4 worm cellular contexts compared by ENCODE assay signal in genomic region chrV:13358823-13359592, ce11.
TF ChIP-seq lines count a peak whose summit lies in the region.

F32H5.3 (plus strand) TSS chrV:13359335.

TF ChIP-seq in whole organism, L1 larva, 84 proteins besides CTCF, POLR2A, EP300 and RAD21 (continues in another document):
- TF ChIP-seq alr-1 (tag; optimal IDR thresholded peaks at IDR 0.05; lab: Kevin White, UChicago; ENCODE audit: borderline replicate concordance) (no peak), snu-23 (GFP tag; optimal IDR thresholded peaks at IDR 0.05; lab: Kevin White, UChicago) (peak; percentile 54), lin-13 (GFP tag; optimal IDR thresholded peaks at IDR 0.05; lab: Kevin White, UChicago) (no peak), mab-9 (GFP tag; IDR thresholded peaks at IDR 0.05; lab: Robert Waterston, UW) (no peak), mep-1 (tag; optimal IDR thresholded peaks at IDR 0.05; lab: Kevin White, UChicago) (no peak), F16B12.6 (tag; optimal IDR thresholded peaks at IDR 0.05; lab: Kevin White, UChicago) (no peak), vab-15 (tag; optimal IDR thresholded peaks at IDR 0.05; lab: Kevin White, UChicago) (no peak), unc-130 (tag; optimal IDR thresholded peaks at IDR 0.05; lab: Kevin White, UChicago) (no peak), nhr-12 (tag; optimal IDR thresholded peaks at IDR 0.05; lab: Kevin White, UChicago) (no peak), lin-35 (GFP tag; optimal IDR thresholded peaks at IDR 0.05; lab: Kevin White, UChicago) (peak in 1 of 2 experiments; percentile 36), efl-3 (GFP tag; optimal IDR thresholded peaks at IDR 0.05; lab: Kevin White, UChicago) (no peak), nhr-71 (tag; optimal IDR thresholded peaks at IDR 0.05; lab: Kevin White, UChicago) (peak; percentile 64), dsc-1 (tag; optimal IDR thresholded peaks at IDR 0.05; lab: Kevin White, UChicago) (no peak), egl-27 (tag; optimal IDR thresholded peaks at IDR 0.05; lab: Kevin White, UChicago) (no peak), unc-98 (GFP tag; IDR thresholded peaks at IDR 0.05; lab: Robert Waterston, UW) (no peak), xbp-1 (tag; optimal IDR thresholded peaks at IDR 0.05; lab: Kevin White, UChicago) (no peak), nhr-19 (GFP tag; conservative IDR thresholded peaks at IDR 0.05; lab: Robert Waterston, UW) (peak; percentile 42; the same call in 1 of the 2 replicates), mdl-1 (tag; optimal IDR thresholded peaks at IDR 0.05; lab: Kevin White, UChicago) (no peak), unc-86 (tag; optimal IDR thresholded peaks at IDR 0.05; lab: Kevin White, UChicago) (no peak), hpl-2 (GFP tag; optimal IDR thresholded peaks at IDR 0.05; lab: Kevin White, UChicago) (no peak), tlp-1 (tag; optimal IDR thresholded peaks at IDR 0.05; lab: Kevin White, UChicago) (no peak), aly-2 (tag; optimal IDR thresholded peaks at IDR 0.05; lab: Kevin White, UChicago) (no peak), fkh-10 (GFP tag; optimal IDR thresholded peaks at IDR 0.05; lab: Kevin White, UChicago) (no peak)

TF ChIP-seq in whole organism, L2 larva, 48 proteins besides CTCF, POLR2A, EP300 and RAD21:
- TF ChIP-seq Y55F3AM.14 (GFP tag; optimal IDR thresholded peaks at IDR 0.05; lab: Kevin White, UChicago) (no peak), sma-3 (GFP tag; optimal IDR thresholded peaks at IDR 0.05; lab: Kevin White, UChicago) (peak; percentile 30), blmp-1 (tag; optimal IDR thresholded peaks at IDR 0.05; lab: Kevin White, UChicago; ENCODE audit: insufficient read depth) (peak; percentile 12), skn-1 (tag; optimal IDR thresholded peaks at IDR 0.05; lab: Kevin White, UChicago) (no peak), ztf-4 (tag; optimal IDR thresholded peaks at IDR 0.05; lab: Kevin White, UChicago) (no peak), C34F6.9 (tag; optimal IDR thresholded peaks at IDR 0.05; lab: Kevin White, UChicago) (no peak), sma-9 (GFP tag; optimal IDR thresholded peaks at IDR 0.05; lab: Kevin White, UChicago) (peak; percentile 23), sma-9 (tag; optimal IDR thresholded peaks at IDR 0.05; lab: Kevin White, UChicago) (no peak), nhr-6 (tag; optimal IDR thresholded peaks at IDR 0.05; lab: Kevin White, UChicago) (no peak), lin-11 (tag; optimal IDR thresholded peaks at IDR 0.05; lab: Kevin White, UChicago) (no peak), ztf-1 (GFP tag; conservative IDR thresholded peaks at IDR 0.05; lab: Robert Waterston, UW) (no peak), peb-1 (tag; optimal IDR thresholded peaks at IDR 0.05; lab: Kevin White, UChicago) (no peak), nhr-10 (tag; optimal IDR thresholded peaks at IDR 0.05; lab: Kevin White, UChicago) (no peak), nhr-21 (tag; optimal IDR thresholded peaks at IDR 0.05; lab: Kevin White, UChicago) (peak; percentile 44), ama-1 (optimal IDR thresholded peaks at IDR 0.05; lab: Kevin White, UChicago) (peak; percentile 30), gmeb-1 (tag; optimal IDR thresholded peaks at IDR 0.05; lab: Kevin White, UChicago) (no peak), lsy-2 (tag; optimal IDR thresholded peaks at IDR 0.05; lab: Kevin White, UChicago) (peak in 1 of 2 experiments; percentile 47), egl-27 (tag; optimal IDR thresholded peaks at IDR 0.05; lab: Kevin White, UChicago) (no peak), sem-4 (tag; optimal IDR thresholded peaks at IDR 0.05; lab: Kevin White, UChicago) (no peak), nhr-25 (tag; optimal IDR thresholded peaks at IDR 0.05; lab: Kevin White, UChicago) (peak; percentile 44), unc-39 (tag; optimal IDR thresholded peaks at IDR 0.05; lab: Kevin White, UChicago) (no peak)

TF ChIP-seq in whole organism, L3 larva, 47 proteins besides CTCF, POLR2A, EP300 and RAD21 (continues in another document):
- TF ChIP-seq egl-5 (tag; optimal IDR thresholded peaks at IDR 0.05; lab: Kevin White, UChicago) (no peak), nhr-25 (tag; optimal IDR thresholded peaks at IDR 0.05; lab: Kevin White, UChicago) (peak; percentile 24), nhr-43 (tag; optimal IDR thresholded peaks at IDR 0.05; lab: Kevin White, UChicago; ENCODE audit: poor library complexity, severe bottlenecking) (peak; percentile 8), nhr-67 (tag; optimal IDR thresholded peaks at IDR 0.05; lab: Kevin White, UChicago) (no peak), pqm-1 (tag; optimal IDR thresholded peaks at IDR 0.05; lab: Kevin White, UChicago) (no peak), elt-2 (tag; optimal IDR thresholded peaks at IDR 0.05; lab: Kevin White, UChicago) (no peak), nhr-28 (tag; optimal IDR thresholded peaks at IDR 0.05; lab: Kevin White, UChicago) (no peak), skn-1 (tag; optimal IDR thresholded peaks at IDR 0.05; lab: Kevin White, UChicago) (no peak), aly-2 (tag; optimal IDR thresholded peaks at IDR 0.05; lab: Kevin White, UChicago) (no peak), lin-39 (tag; optimal IDR thresholded peaks at IDR 0.05; lab: Kevin White, UChicago) (no peak), nfya-1 (tag; optimal IDR thresholded peaks at IDR 0.05; lab: Kevin White, UChicago; ENCODE audit: insufficient read depth) (no peak), mml-1 (tag; optimal IDR thresholded peaks at IDR 0.05; lab: Kevin White, UChicago) (no peak), hmg-11 (tag; optimal IDR thresholded peaks at IDR 0.05; lab: Kevin White, UChicago) (no peak), mdl-1 (tag; optimal IDR thresholded peaks at IDR 0.05; lab: Kevin White, UChicago) (no peak), ztf-11 (tag; optimal IDR thresholded peaks at IDR 0.05; lab: Kevin White, UChicago) (no peak), ztf-4 (tag; optimal IDR thresholded peaks at IDR 0.05; lab: Kevin White, UChicago) (no peak), nhr-76 (tag; optimal IDR thresholded peaks at IDR 0.05; lab: Kevin White, UChicago) (no peak), ceh-9 (tag; optimal IDR thresholded peaks at IDR 0.05; lab: Kevin White, UChicago) (no peak), elt-3 (tag; optimal IDR thresholded peaks at IDR 0.05; lab: Kevin White, UChicago) (no peak), nhr-12 (tag; optimal IDR thresholded peaks at IDR 0.05; lab: Kevin White, UChicago) (no peak), fkh-2 (tag; optimal IDR thresholded peaks at IDR 0.05; lab: Kevin White, UChicago) (no peak), R02D3.7 (tag; optimal IDR thresholded peaks at IDR 0.05; lab: Kevin White, UChicago) (no peak), nhr-23 (tag; optimal IDR thresholded peaks at IDR 0.05; lab: Kevin White, UChicago) (peak; percentile 35), nhr-237 (tag; optimal IDR thresholded peaks at IDR 0.05; lab: Kevin White, UChicago) (no peak), unc-39 (tag; optimal IDR thresholded peaks at IDR 0.05; lab: Kevin White, UChicago) (no peak), ZK546.5 (tag; optimal IDR thresholded peaks at IDR 0.05; lab: Kevin White, UChicago) (no peak), lsy-12 (tag; optimal IDR thresholded peaks at IDR 0.05; lab: Kevin White, UChicago) (no peak), elt-1 (tag; optimal IDR thresholded peaks at IDR 0.05; lab: Kevin White, UChicago) (peak; percentile 81), egl-27 (tag; optimal IDR thresholded peaks at IDR 0.05; lab: Kevin White, UChicago) (no peak)

TF ChIP-seq in whole organism, L4 larva, 104 proteins besides CTCF, POLR2A, EP300 and RAD21:
- TF ChIP-seq hlh-30 (tag; optimal IDR thresholded peaks at IDR 0.05; lab: Kevin White, UChicago; ENCODE audit: insufficient read depth) (no peak), ceh-44 (GFP tag; IDR thresholded peaks at IDR 0.05; lab: Robert Waterston, UW) (no peak), nhr-28 (tag; optimal IDR thresholded peaks at IDR 0.05; lab: Kevin White, UChicago) (peak; percentile 63), mxl-3 (GFP tag; optimal IDR thresholded peaks at IDR 0.05; lab: Kevin White, UChicago) (peak; percentile 35), mdl-1 (tag; optimal IDR thresholded peaks at IDR 0.05; lab: Kevin White, UChicago) (peak in 1 of 2 experiments; percentile 44), unc-62 (GFP tag; optimal IDR thresholded peaks at IDR 0.05 in 1 of 2; lab: Kevin White, UChicago) (peak in 1 of 2 experiments; percentile 97), unc-62 (tag; optimal IDR thresholded peaks at IDR 0.05; lab: Kevin White, UChicago) (no peak), lsy-2 (tag; optimal IDR thresholded peaks at IDR 0.05; lab: Kevin White, UChicago) (peak in 1 of 2 experiments; percentile 37), nhr-25 (tag; optimal IDR thresholded peaks at IDR 0.05; lab: Kevin White, UChicago; ENCODE audit: borderline replicate concordance, insufficient read depth) (peak; percentile 0)

Comparison
In these comparisons a context has a peak if more than half of its experiments do, and no peak if none do; other contexts are left out.
1. Of the 29 proteins assayed by ChIP-seq in both whole organism, L4 larva and whole organism, L1 larva: peak only in whole organism, L4 larva: nhr-28; only in whole organism, L1 larva: none; in both: none; in neither: 25; mixed calls (peak in some experiments, not most) for 3.